Fruit fly (Drosophila melanogaster): ENCODE data around the gene nan.

nan gene

dm6 chr3L:14189431-14189830 lies at the start of gene nan:
Gene nan, minus strand, starts transcription at chr3L:14189648.
- no peak for TF ChIP-seq CG8478 (optimal IDR thresholded peaks at IDR 0.05)
- no peak for TF ChIP-seq CTCF (optimal IDR thresholded peaks at IDR 0.05)

DNA sequence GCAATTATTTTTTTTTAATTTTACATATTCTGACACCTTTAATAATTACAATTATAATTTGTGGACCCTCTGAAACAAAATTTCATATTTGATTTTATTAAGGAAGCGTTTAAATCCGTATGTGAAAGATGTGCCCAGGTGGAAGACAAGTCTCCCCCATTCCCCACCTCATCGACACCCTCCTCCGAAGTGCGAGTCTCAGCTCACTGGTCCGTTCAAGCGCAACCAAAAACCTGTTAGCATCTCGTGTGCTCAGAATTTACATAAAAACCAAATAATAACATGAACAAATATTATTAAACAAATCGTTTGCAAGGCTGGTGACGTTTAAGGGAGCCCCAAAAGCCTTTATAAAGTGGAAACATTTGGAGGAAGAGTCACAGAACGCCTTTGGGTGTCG lies 46.9 kb upstream of the nan start, which contains the start of gene CG7906:
Gene CG7906, plus strand, starts transcription at position 301 of the 400 bp plus-strand sequence.
- TF ChIP-seq CTCF (optimal IDR thresholded peaks at IDR 0.05) (no peak), CG8478 (optimal IDR thresholded peaks at IDR 0.05) (no peak)

dm6 chr3L:14235820-14236219 lies 46.4 kb upstream of the nan start, which contains the start of gene CG34244:
Gene CG34244, minus strand, starts transcription at chr3L:14235941.
- peak; percentile 84 to 91 for TF ChIP-seq CTCF (optimal IDR thresholded peaks at IDR 0.05)
- no peak for TF ChIP-seq CG8478 (optimal IDR thresholded peaks at IDR 0.05)

- TF ChIP-seq CTCF (optimal IDR thresholded peaks at IDR 0.05) (no peak), CG8478 (optimal IDR thresholded peaks at IDR 0.05) (no peak)
Measured at dm6 chr3L:14233169-14233568, 43.7 kb upstream of the nan start, which contains the start of gene CG7924. Gene CG7924, plus strand, starts transcription at chr3L:14233469.

DNA sequence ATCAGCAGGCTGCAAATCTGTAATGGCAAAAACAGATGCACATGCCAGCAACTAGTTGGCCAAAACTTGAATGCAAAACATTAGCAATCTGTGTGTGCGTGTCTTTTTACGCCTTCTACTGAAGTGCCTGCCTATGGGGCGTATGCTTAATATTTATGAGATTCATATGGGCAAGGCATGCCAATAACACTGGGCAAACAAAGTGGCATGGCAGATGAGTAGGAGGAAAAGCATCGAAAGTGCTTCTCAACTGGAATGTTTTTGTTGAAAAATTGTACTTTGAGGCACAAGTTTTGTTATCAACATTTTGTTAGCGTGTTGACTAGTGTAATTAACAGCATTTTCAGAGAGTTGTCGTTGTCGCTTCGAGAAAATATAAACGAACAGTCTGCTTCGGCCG lies 40.0 kb upstream of the nan start:
- no peak for TF ChIP-seq CTCF (optimal IDR thresholded peaks at IDR 0.05)
- TF ChIP-seq CG8478 (optimal IDR thresholded peaks at IDR 0.05): no peak

- TF ChIP-seq CG8478 (optimal IDR thresholded peaks at IDR 0.05) (no peak), CTCF (optimal IDR thresholded peaks at IDR 0.05) (no peak)
Measured at dm6 chr3L:14229069-14229468, 39.6 kb upstream of the nan start.

dm6 chr3L:14223450-14223849 lies 34.0 kb upstream of the nan start:
- no peak for TF ChIP-seq CTCF (optimal IDR thresholded peaks at IDR 0.05)
- no peak for TF ChIP-seq CG8478 (optimal IDR thresholded peaks at IDR 0.05)

dm6 chr3L:14222199-14222598 lies 32.8 kb upstream of the nan start:
- no peak for TF ChIP-seq CTCF (optimal IDR thresholded peaks at IDR 0.05)
- no peak for TF ChIP-seq CG8478 (optimal IDR thresholded peaks at IDR 0.05)

DNA sequence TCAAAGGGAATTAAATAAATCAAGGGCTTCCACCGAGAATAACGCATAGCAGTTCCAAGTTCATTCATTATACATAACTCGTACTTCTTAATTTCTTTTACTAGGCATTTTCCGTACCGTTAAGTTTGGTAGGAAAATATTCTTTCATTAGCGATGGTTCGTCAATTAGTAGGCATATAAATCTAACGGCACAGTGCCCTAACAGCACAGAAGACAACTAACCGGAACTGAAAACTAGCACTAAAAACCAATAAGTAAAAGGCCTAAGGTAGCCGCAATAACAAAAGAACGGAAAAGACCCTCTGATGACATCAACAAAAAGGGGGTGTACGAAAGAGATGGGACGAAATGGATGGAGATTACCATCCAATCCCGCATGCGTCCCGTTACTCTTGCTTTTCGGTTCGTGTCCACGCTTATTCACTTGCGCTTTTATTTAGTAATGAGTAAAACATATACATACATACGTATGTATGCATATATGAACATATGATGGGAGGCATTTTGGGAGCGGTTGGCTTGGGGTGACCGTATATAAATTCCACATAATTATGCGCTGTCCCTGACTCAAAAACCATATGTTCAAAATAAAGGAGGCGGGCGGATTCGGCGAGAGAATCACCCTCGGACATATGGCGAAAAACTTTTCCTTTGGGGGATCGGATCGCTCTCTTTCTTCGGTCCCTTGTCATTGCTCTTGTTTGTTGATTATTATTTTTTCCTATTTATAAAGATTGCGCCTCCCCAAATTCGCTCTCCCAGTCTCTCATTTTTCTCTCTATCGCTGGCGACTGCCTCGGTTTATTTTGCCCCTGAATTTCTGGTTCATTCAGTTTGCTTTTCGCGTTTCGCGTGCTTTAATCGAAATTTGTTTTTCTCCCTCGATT lies 31.4 kb upstream of the nan start:
- TF ChIP-seq CTCF (optimal IDR thresholded peaks at IDR 0.05): no peak
- TF ChIP-seq CG8478 (optimal IDR thresholded peaks at IDR 0.05): no peak

- TF ChIP-seq CG8478 (optimal IDR thresholded peaks at IDR 0.05) (no peak), CTCF (optimal IDR thresholded peaks at IDR 0.05) (no peak)
Measured at dm6 chr3L:14219422-14219853, 30.0 kb upstream of the nan start.

- TF ChIP-seq CTCF (optimal IDR thresholded peaks at IDR 0.05) (no peak), CG8478 (optimal IDR thresholded peaks at IDR 0.05) (no peak)
Measured at dm6 chr3L:14217677-14218254, 28.3 kb upstream of the nan start, which contains the start of gene CG7768. Gene CG7768, plus strand, starts transcription at chr3L:14218204.

dm6 chr3L:14216140-14216539 lies 26.7 kb upstream of the nan start:
- TF ChIP-seq CTCF (optimal IDR thresholded peaks at IDR 0.05) (no peak), CG8478 (optimal IDR thresholded peaks at IDR 0.05) (no peak)

dm6 chr3L:14212300-14212893 lies 22.9 kb upstream of the nan start:
- TF ChIP-seq CTCF (optimal IDR thresholded peaks at IDR 0.05) (peak; percentile 52 to 81), CG8478 (optimal IDR thresholded peaks at IDR 0.05) (no peak)

DNA sequence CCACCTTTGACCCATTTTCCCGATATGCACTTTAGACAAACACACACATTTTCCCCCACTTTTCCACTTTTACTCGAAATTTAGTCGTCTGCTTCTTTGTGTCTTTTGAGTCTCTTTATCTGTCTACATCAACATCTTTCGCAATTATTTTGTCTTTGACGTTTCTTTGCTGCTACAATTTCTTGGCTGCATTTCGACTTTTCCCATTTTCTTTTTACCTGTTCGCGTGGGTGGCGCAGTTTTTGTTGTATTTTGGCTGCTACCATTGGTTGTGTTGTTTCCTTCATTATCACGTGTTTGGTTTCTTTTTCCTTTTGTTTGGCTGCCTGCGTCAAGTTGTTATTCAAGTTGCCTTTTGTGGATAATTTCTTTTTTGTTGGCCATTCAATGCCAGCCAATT lies 22.2 kb upstream of the nan start:
- TF ChIP-seq CTCF (optimal IDR thresholded peaks at IDR 0.05) (no peak), CG8478 (optimal IDR thresholded peaks at IDR 0.05) (no peak)

dm6 chr3L:14208974-14209373 lies 19.5 kb upstream of the nan start:
- no peak for TF ChIP-seq CG8478 (optimal IDR thresholded peaks at IDR 0.05)
- TF ChIP-seq CTCF (optimal IDR thresholded peaks at IDR 0.05): no peak
